Worm (Caenorhabditis elegans): ENCODE data around the gene dmsr-16.

dmsr-16 gene

DNA sequence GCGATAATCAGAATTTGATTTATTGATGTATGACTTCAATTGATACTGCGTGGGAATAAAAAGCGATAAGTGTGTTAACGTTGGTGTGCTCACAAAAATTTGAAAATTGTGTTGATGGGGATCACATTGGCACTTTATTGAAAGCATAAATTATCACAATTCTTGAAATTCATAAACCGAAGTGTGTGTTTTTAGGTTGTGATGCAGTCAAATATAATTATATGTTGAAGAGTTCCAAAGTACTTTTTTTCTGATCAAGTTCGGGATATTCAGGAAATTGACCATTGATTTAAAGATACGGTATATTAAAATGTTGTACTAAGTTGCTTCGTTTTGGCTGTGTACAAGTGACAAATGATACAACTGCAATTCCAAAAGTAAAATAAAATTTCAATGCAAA lies 33.2 kb downstream of the dmsr-16 start, which contains the start of gene srh-28:
Gene srh-28, minus strand, starts transcription at position 101 of the 400 bp plus-strand sequence.
- TF ChIP-seq athp-1 (tag; optimal IDR thresholded peaks at IDR 0.05) (no peak), nhr-27 (tag; optimal IDR thresholded peaks at IDR 0.05) (no peak), die-1 (tag; optimal IDR thresholded peaks at IDR 0.05) (no peak), lsy-27 (tag; optimal IDR thresholded peaks at IDR 0.05; ENCODE audit: borderline replicate concordance, insufficient read depth) (no peak), F10E7.11 (tag; optimal IDR thresholded peaks at IDR 0.05) (no peak), Y53F4B.3 (GFP tag; IDR thresholded peaks at IDR 0.05) (no peak), ceh-100 (GFP tag; IDR thresholded peaks at IDR 0.05) (no peak), rec-8 (tag; optimal IDR thresholded peaks at IDR 0.05) (no peak), tbp1 (GFP tag; optimal IDR thresholded peaks at IDR 0.05) (no peak), hmg-20 (GFP tag; IDR thresholded peaks at IDR 0.05) (no peak), repo-1 (tag; optimal IDR thresholded peaks at IDR 0.05) (no peak), xnd-1 (tag; optimal IDR thresholded peaks at IDR 0.05) (no peak), Y53G8AR.9 (GFP tag; conservative IDR thresholded peaks at IDR 0.05) (no peak), mel-28 (tag; optimal IDR thresholded peaks at IDR 0.05; ENCODE audit: borderline replicate concordance) (no peak), ztf-28 (GFP tag; IDR thresholded peaks at IDR 0.05) (no peak), egrh-3 (GFP tag; IDR thresholded peaks at IDR 0.05) (no peak), ztf-3 (GFP tag; optimal IDR thresholded peaks at IDR 0.05) (no peak), attf-3 (GFP tag; conservative IDR thresholded peaks at IDR 0.05) (no peak), rpc-1 (optimal IDR thresholded peaks at IDR 0.05) (no peak), rpc-1 (tag; optimal IDR thresholded peaks at IDR 0.05) (no peak), lin-35 (GFP tag; optimal IDR thresholded peaks at IDR 0.05) (no peak)

DNA sequence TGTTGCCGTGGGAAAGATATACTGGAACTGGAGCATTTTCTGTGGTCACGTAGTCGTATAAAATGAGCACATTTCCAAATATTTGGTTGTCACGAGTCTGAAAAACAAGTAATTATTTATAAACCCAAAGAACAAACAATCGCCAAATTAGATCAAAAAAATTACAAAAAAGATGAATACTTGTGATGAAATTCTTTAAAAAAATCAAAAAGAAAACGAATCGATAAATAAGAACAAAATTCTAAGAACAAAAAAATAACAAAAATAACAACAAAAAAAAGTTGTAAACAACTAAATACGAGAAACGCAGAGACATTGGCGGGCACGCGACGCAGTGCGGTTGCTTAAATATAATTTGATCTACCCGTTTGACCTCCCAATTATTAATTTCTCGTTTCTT lies 35.1 kb downstream of the dmsr-16 start, which contains the start of gene ZC404.16:
Gene ZC404.16, minus strand, starts transcription at position 101 of the 400 bp plus-strand sequence.
- TF ChIP-seq ceh-91 (GFP tag; IDR thresholded peaks at IDR 0.05): no peak
- no peak for TF ChIP-seq ztf-18 (tag; optimal IDR thresholded peaks at IDR 0.05)
- no peak for TF ChIP-seq sptf-2 (GFP tag; optimal IDR thresholded peaks at IDR 0.05)
- TF ChIP-seq efl-1 (GFP tag; optimal IDR thresholded peaks at IDR 0.05): peak; percentile 39
- no peak for TF ChIP-seq cebp-2 (GFP tag; IDR thresholded peaks at IDR 0.05)
- peak; percentile 64 for TF ChIP-seq madf-6 (GFP tag; IDR thresholded peaks at IDR 0.05)

- TF ChIP-seq B0336.3 (GFP tag; IDR thresholded peaks at IDR 0.05) (no peak), lin-35 (GFP tag; optimal IDR thresholded peaks at IDR 0.05) (no peak), ccch-3 (GFP tag; optimal IDR thresholded peaks at IDR 0.05) (no peak), lsy-27 (tag; optimal IDR thresholded peaks at IDR 0.05; ENCODE audit: borderline replicate concordance, insufficient read depth) (no peak)
These were observed 37.2 kb downstream of the dmsr-16 start, which contains the start of gene srh-30 for ce11 chrV:6771645-6772044. Gene srh-30, minus strand, starts transcription at chrV:6771745.

DNA sequence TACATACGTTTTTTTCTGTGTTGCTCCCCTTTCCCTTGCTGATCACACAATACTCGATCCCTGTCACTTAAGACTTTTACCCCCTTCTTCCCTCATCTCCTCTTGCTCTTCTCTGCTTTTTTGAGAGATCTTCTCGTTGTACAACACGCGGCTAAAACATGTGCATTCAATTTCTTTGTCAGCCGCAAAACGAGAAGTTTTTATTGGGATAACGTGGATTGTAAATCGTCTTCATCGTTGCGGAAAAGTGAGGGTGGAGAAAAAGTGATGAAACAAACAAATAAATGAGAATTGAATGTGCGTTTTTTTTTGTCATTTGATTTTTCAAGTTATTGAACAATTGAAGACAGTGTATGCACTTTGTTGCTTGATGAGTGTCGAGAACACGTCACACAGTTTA lies 39.4 kb downstream of the dmsr-16 start:
- TF ChIP-seq C06A6.2 (GFP tag; conservative IDR thresholded peaks at IDR 0.05): no peak
- TF ChIP-seq ets-4 (GFP tag; optimal IDR thresholded peaks at IDR 0.05): no peak
- no peak for TF ChIP-seq ztf-28 (GFP tag; IDR thresholded peaks at IDR 0.05)
- no peak for TF ChIP-seq lsl-1 (GFP tag; optimal IDR thresholded peaks at IDR 0.05)
- TF ChIP-seq hrde-1 (tag; optimal IDR thresholded peaks at IDR 0.05; ENCODE audit: borderline replicate concordance): no peak
- no peak for TF ChIP-seq gei-17 (GFP tag; optimal IDR thresholded peaks at IDR 0.05)
- no peak for TF ChIP-seq Y95B8A.8 (GFP tag; IDR thresholded peaks at IDR 0.05)
- no peak for TF ChIP-seq K11D2.4 (GFP tag; IDR thresholded peaks at IDR 0.05)
- no peak for TF ChIP-seq F23B12.7 (tag; optimal IDR thresholded peaks at IDR 0.05; ENCODE audit: insufficient read depth)
- no peak for TF ChIP-seq ekl-4 (GFP tag; IDR thresholded peaks at IDR 0.05)
- TF ChIP-seq somi-1 (GFP tag; optimal IDR thresholded peaks at IDR 0.05): no peak

Data from whole organism, young adult.